Fruit fly (Drosophila melanogaster) S2 (cell line): Measurements from ENCODE around the gene abd-A.

ENCODE experiments used
- CG8478 ChIP-seq: fragments of >200 bp; optimal IDR thresholded peaks from 2 replicates; lab custom pipeline; 2018
- CTCF ChIP-seq, 2 experiments: fragments of >200 bp; optimal IDR thresholded peaks; 2 replicates each; lab custom pipeline; 2018

Gene abd-A

DNA sequence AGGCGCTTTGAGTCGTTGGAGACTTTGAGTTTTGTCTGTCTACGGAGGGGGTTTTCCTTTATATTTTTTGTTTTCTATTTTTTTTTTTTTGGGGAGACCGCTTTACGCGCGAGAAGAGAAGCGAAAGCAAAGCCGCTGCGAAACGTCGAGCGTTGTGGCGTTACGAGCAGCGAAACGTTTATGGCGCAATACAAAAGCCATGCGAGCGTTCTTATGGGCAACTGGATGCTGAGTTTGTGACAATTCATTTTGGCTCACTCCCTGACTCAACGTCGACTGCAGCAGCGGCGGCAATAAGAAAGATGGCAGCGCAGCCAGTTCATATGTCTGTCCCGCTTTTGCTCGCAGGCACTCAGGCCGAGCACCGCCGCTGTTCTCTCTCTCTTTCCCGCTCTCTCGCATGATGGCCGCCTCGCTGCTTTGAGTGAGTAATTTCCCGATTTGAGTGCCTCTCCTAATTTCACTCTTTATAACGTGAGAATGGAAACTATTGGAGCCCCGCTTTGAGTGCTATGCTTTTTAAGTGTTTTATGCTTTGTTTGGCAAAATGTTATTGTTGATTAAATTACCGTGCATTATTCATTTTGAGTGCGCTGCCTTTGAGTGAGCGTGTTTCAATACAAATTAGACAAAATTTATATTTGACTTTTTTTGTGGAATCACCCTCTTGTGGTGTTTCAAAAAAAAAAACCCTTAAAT lies at the start of gene abd-A:
Gene abd-A (minus strand): TSS at position 191 of the 699 bp plus-strand sequence.
- TF ChIP-seq CG8478 (lab: Kevin White, UChicago) (peak; percentile 29), CTCF (optimal IDR thresholded peaks at IDR 0.05; lab: Kevin White, UChicago) (peak; percentile 25 to 40)

DNA sequence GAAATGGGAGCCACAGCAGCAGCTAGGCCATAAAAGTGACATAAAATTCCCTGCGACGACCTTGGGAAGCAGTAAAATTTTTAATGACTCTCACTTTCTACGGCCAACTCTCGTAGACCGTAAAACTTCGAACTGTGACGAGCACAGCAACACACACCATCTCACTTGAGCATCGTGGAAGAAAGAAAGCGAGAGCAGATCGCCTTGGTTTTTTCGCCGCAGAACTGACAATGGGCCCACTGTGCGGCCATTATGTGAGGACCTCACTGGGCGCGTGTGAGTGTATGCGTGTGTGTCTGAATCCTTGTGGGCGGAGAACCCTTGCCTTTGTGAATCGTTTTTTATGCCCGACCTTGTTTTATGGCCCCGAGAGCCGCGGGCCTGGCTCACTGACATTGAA lies 48.6 kb upstream of the abd-A start:
- no peak for TF ChIP-seq CG8478 (lab: Kevin White, UChicago)
- no peak for TF ChIP-seq CTCF (optimal IDR thresholded peaks at IDR 0.05; lab: Kevin White, UChicago)

DNA sequence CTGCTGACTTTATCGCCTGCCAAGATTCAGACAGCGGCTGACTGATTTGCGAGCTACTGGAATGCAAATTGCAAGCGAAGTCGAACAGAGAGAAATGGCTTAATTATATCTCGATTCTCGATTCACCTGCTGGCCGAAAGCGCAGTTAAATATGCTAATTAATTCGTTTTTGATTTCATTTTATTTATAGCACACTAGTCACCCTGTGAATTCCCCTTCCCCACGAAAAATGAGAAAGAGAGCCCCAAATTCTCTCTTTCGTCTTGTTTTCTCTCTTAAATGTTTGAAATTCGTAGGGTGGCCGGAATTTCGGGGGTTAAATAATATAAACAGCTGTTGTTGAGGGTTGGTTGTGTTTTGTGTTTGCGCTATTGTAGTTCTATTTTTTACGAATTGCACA lies 46.8 kb upstream of the abd-A start:
- TF ChIP-seq CG8478 (lab: Kevin White, UChicago) (no peak), CTCF (optimal IDR thresholded peaks at IDR 0.05; lab: Kevin White, UChicago) (no peak)

DNA sequence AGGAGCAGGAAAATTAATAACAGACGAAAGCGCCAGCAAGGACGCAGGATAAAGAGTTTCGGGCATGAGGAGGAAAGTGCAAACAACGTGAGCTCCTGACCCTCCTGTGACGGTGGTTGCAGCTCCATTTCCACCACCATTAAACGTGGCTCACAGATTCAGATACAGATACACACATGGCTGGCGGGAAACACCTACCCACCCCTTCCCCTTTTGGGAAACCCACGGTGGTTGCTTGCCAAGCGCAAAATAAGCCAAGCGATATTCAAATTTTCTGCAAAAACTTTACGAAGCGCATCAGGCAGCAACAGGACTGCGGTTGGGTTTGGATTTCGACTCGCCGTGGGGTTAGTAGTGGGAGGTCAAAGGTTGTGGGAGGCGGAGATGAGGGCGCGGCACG lies 45.7 kb upstream of the abd-A start:
- TF ChIP-seq CTCF (optimal IDR thresholded peaks at IDR 0.05; lab: Kevin White, UChicago), result no peak
- TF ChIP-seq CG8478 (lab: Kevin White, UChicago), result no peak

DNA sequence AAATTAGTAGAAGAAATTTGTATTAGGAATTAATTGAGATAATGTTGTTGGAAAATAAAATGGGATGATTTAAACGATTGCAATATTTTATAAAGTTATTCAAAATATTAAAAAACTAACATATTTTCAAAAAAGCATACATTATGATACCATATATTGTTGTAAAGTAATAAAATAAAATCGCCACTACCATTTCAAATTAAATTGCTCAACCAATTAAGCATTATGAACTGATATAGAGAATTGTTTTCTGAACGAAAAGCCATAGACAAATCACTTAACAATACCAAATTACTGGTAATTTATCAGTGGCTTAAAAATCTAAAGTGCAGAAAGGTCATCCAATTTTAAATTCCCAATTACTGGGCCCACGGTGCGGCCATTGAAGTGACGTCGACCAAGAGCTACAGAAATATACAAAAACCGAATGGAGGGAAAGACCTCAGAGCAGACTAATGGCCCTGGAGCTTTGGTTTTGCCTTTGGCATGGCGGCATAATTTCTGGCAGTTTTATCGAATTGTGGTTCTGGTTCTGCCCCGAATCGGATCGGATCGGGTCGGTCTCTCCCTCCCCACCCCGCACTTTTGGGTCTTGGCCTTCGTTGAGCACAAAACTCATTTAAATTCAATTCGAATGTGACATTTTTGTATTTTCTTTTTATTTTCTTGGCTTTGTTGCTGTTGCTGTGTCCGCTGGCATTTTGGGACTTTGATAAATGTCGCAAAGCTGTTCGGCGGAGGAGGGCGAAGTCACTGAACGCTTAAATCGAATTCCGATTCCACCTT lies 43.3 kb upstream of the abd-A start:
- TF ChIP-seq CG8478 (lab: Kevin White, UChicago) (no peak), CTCF (optimal IDR thresholded peaks at IDR 0.05; lab: Kevin White, UChicago) (no peak)

DNA sequence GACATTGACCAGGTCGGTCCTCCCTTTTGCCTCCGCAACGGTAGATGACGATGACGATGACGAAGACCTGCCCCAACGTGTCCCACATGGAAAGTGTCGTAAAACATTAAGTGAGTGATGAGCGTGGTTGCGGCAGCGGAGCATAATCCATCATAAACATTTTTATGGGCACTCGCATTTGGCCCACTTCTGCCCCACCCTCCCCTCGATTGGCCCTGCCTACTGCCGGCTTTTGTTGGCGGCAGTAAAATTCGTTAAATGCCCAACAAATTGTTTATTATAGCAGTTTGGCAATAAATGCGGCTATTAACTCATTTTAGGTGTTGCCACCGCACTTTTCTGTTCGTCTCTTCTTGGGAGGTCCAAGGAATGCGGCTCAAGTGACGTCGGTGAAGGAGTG lies 41.5 kb upstream of the abd-A start:
- TF ChIP-seq CTCF (optimal IDR thresholded peaks at IDR 0.05; lab: Kevin White, UChicago), result no peak
- TF ChIP-seq CG8478 (lab: Kevin White, UChicago), result no peak

DNA sequence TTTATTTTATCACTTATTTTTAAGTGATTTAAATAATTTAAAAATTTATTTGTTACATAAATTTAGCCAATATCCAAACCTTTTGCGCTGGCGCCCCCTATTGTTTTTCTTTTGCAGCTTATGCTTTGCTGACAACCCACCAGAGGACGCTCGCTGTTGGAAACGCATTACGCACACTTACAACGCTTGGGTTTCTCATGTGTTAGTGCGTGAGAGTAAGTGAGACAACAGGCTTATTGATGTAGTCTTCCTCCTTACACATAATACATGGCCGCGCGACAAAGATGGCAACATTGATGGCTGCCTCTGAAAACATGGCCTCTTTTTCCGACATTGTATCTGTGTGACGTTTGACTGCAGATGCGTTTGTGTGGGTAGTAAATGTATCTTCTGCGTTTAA lies 39.4 kb upstream of the abd-A start:
- TF ChIP-seq CTCF (optimal IDR thresholded peaks at IDR 0.05; lab: Kevin White, UChicago) (peak; percentile 98), CG8478 (lab: Kevin White, UChicago) (no peak)

DNA sequence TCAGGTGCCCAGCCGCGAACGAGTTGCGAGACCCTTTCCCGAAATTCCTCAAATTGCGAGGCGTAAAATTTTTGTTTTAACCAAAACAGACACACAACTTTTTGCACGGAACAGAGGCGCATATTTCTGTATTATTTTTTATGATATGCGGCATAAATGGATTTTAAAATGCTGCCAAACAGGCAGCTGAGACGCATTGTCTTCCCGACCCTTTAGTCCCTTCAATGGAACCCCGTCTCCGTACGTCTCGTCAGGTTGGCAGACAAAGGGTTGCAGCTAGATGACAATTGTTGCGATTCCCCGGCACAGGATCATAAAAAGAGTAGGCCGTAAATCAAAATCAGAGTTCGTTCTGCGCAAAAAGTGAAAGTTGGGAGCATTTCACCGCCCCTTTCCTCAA lies 35.1 kb upstream of the abd-A start:
- no peak for TF ChIP-seq CG8478 (lab: Kevin White, UChicago)
- TF ChIP-seq CTCF (optimal IDR thresholded peaks at IDR 0.05; lab: Kevin White, UChicago), result no peak

DNA sequence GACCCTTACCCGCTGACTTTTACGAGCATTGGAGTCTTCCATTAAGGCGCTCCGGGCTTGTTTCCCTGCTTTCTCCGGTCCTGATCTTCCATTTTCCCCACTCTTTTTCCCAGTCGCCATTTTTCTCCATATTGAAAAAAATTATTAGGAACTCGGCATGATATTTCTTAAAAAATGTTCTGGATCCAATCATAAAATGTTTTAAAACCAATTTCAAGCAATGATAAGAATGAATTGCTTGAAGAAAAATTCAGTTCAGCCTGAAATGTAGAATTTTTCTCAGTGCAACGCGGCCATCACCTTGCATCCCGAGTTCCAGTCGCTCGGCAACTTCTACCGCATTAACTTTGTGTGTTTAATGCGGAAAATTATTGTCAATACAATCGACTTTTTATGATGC lies 31.4 kb upstream of the abd-A start:
- TF ChIP-seq CTCF (optimal IDR thresholded peaks at IDR 0.05; lab: Kevin White, UChicago), result no peak
- TF ChIP-seq CG8478 (lab: Kevin White, UChicago), result no peak

DNA sequence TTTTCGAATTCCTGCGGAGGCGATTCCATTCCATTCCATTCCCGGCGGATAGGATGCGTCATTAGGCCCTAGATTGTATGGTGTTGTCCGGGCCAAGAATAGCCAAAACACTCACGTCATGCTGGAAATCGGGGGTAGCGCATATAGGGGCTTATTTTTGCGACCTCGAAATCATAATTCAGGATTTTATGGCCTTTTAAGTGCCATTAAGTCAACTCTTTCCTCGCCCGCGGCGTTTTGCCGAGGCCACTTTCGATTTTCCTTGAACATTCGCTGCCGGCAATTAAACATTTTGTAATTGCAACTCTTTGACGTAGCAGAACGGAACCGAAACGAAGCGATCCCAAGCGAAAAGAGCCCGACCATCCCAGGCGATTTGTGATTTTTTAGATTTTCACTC lies 29.8 kb upstream of the abd-A start:
- TF ChIP-seq CTCF (optimal IDR thresholded peaks at IDR 0.05; lab: Kevin White, UChicago), result no peak
- TF ChIP-seq CG8478 (lab: Kevin White, UChicago), result no peak

DNA sequence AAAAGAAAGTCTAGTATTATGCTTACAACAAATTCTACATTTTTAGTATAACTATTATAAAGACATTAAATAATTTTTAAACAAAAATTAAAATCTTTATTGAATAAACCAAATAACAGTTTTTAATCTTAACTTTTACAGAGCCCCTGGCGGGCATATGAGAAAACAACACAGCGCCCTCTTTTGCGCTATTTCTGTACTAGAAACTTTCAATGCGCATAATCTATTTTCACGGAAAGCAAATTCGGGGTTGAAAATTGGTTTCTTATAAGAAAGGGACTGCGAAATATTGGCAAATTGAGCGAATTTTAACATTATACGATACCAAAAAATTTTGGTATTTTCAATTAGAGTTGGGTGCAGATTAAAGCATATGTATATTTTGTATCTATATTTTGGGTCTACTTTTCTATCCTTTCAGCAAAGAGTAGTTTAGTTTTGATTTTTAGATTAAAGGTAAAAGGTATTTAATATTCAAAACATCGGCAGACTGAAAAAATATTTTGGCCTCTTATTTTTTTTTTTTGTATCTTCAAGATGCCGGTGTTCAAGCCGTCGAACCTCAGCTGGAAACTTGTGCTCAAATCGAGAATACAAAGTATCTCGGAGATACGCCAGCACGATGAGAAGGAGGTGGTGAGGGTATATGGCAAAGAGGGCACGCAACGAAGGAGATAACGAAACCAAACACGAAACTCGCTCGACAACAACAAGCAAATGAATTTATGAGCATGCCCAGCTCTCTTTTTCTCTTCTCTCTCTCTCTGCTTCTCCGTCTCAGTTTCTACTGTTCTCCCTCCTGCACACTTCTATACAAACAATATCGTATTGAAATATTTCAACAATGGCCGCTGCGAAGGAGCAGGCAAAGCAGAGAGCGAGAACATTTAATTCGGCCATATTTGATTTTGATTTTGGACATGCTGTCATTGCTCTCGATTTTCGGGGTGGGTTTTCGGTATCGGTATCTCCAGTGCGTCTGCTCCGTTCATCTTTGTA lies 27.5 kb upstream of the abd-A start:
- TF ChIP-seq CG8478 (lab: Kevin White, UChicago), result no peak
- peak; percentile 80 to 93 for TF ChIP-seq CTCF (optimal IDR thresholded peaks at IDR 0.05; lab: Kevin White, UChicago)

DNA sequence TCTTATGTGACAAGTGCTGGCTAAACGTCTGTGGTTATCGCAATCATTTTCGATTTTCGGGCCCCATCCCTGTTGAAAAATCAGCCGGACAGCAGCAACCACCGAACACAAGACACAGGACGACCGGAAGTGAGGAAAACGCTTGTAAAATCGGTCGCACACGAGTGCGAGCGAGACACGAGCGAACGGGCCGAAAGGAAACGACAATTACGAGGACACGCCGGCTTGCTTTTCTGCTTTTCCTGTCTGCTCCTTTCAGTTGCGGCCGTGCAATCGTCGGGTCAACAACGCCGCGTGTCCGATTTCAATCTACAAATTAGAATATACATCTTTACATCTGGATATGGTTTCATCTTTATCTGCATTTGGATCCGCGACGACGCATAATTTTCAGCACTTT lies 26.0 kb upstream of the abd-A start:
- TF ChIP-seq CG8478 (lab: Kevin White, UChicago), result no peak
- TF ChIP-seq CTCF (optimal IDR thresholded peaks at IDR 0.05; lab: Kevin White, UChicago), result peak in 1 of 2 experiments; percentile 21

DNA sequence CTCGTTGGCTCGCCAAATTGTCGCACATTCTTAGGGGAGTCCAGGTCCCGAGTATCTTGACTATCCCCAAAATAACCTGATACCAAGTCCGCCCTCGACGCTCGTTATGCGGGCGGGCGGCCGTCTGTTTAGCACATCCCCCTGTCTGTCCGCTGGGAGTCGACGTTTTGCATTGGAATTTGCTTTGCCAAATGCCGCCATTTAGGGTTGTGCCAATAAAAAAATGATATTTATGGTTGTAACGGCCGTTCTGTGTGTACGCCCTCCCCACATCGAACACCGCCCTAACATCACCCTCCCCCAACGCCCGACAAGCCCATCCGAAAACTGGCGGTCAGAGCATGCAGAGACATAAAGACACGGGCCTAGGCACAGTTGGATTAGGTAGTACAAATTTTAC lies 24.7 kb upstream of the abd-A start:
- TF ChIP-seq CTCF (optimal IDR thresholded peaks at IDR 0.05; lab: Kevin White, UChicago), result no peak
- TF ChIP-seq CG8478 (lab: Kevin White, UChicago), result no peak

DNA sequence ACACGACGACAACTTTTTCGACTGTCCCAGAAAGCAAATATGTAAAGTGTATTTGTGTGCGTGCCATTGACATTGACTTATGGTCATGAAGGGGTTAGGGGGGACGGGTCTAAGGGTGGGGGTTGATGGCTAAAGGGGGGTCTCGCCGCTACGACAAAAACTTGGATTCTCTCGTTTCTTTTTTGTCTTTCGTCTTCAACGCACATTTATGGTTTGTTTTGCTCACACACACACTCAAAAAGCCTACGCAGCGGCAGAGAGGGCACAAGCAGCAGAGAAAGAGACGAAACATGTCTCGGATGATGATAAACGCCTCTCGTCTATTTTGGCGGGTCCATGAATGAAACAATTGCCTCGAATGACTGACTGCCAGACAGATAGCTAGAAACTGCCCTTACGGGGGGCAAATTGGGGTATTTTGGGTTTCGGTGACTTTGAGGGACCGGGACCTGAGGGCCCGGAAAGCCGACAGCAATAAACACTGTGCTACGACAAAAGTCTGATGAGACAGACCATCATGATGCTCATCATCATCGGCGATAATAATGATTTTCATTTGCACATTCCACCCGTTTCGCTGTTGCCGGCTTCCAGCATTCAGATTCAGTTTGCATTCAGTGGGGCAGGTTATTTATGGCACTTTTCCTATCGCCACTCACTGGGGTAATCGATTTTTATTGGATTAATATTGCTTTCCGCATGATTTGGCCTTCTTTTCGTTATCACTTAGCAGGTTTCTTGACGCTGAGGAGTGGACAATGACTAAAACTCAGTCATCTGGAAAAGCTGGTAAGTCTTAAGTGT lies 21.0 kb upstream of the abd-A start:
- no peak for TF ChIP-seq CG8478 (lab: Kevin White, UChicago)
